Worm (Caenorhabditis elegans): ENCODE results near the gene F56D2.5.
A peak's percentile ranks its signal among the peaks of the same experiment; 100 is the strongest.

F56D2.5 gene

ce11 chrIII:5550844-5551243 is 30.4 kb downstream of the F56D2.5 start (continued):
- TF ChIP-seq ZK185.1 (tag; optimal IDR thresholded peaks at IDR 0.05; ENCODE audit: poor library complexity, severe bottlenecking): peak; percentile 47
- peak; percentile 82 for TF ChIP-seq ama-1 (optimal IDR thresholded peaks at IDR 0.05)
- no peak for TF ChIP-seq ama-1 (GFP tag; optimal IDR thresholded peaks at IDR 0.05)
- no peak for TF ChIP-seq C17E4.6 (GFP tag; IDR thresholded peaks at IDR 0.05)
- no peak for TF ChIP-seq mxl-1 (tag; optimal IDR thresholded peaks at IDR 0.05)
- no peak for TF ChIP-seq K11D2.4 (GFP tag; IDR thresholded peaks at IDR 0.05)
- TF ChIP-seq hlh-26 (GFP tag; conservative IDR thresholded peaks at IDR 0.05): no peak
- TF ChIP-seq tbp1 (GFP tag; optimal IDR thresholded peaks at IDR 0.05): no peak
- no peak for TF ChIP-seq rec-8 (tag; optimal IDR thresholded peaks at IDR 0.05)
- TF ChIP-seq F39B2.1 (GFP tag; IDR thresholded peaks at IDR 0.05): no peak
- no peak for TF ChIP-seq him-1 (tag; optimal IDR thresholded peaks at IDR 0.05)
- no peak for TF ChIP-seq mcd-1 (GFP tag; IDR thresholded peaks at IDR 0.05)
- no peak for TF ChIP-seq zfh-2 (GFP tag; conservative IDR thresholded peaks at IDR 0.05)
- TF ChIP-seq C06A6.2 (GFP tag; conservative IDR thresholded peaks at IDR 0.05): no peak
- TF ChIP-seq egrh-3 (GFP tag; IDR thresholded peaks at IDR 0.05): no peak
- no peak for TF ChIP-seq ceh-27 (GFP tag; optimal IDR thresholded peaks at IDR 0.05)
- TF ChIP-seq lir-1 (GFP tag; conservative IDR thresholded peaks at IDR 0.05): 0 out of 2 replicates have a peak, but pooled peaks have one; percentile 28
- TF ChIP-seq B0336.3 (GFP tag; IDR thresholded peaks at IDR 0.05): peak; percentile 82
- no peak for TF ChIP-seq ceh-91 (GFP tag; IDR thresholded peaks at IDR 0.05)
- no peak for TF ChIP-seq sptf-2 (GFP tag; optimal IDR thresholded peaks at IDR 0.05)
- no peak for TF ChIP-seq snpc-1.1 (tag; optimal IDR thresholded peaks at IDR 0.05; ENCODE audit: insufficient read depth)
- TF ChIP-seq lin-26 (GFP tag; IDR thresholded peaks at IDR 0.05): 0 out of 2 replicates have a peak, but pooled peaks have one; percentile 53
- no peak for TF ChIP-seq hmg-20 (GFP tag; IDR thresholded peaks at IDR 0.05)
- TF ChIP-seq hsf-1 (GFP tag; IDR thresholded peaks at IDR 0.05): no peak
- no peak for TF ChIP-seq rpc-1 (optimal IDR thresholded peaks at IDR 0.05)
- no peak for TF ChIP-seq rpc-1 (tag; optimal IDR thresholded peaks at IDR 0.05)
- no peak for TF ChIP-seq nfya-2 (GFP tag; IDR thresholded peaks at IDR 0.05)
- TF ChIP-seq F49E8.2 (tag; optimal IDR thresholded peaks at IDR 0.05; ENCODE audit: insufficient read depth): no peak
- TF ChIP-seq D2030.7 (GFP tag; IDR thresholded peaks at IDR 0.05): no peak
- TF ChIP-seq die-1 (tag; optimal IDR thresholded peaks at IDR 0.05): no peak
- no peak for TF ChIP-seq ceh-40 (GFP tag; IDR thresholded peaks at IDR 0.05)
- peak; percentile 48 for TF ChIP-seq nhr-90 (tag; optimal IDR thresholded peaks at IDR 0.05)
- no peak for TF ChIP-seq let-607 (tag; optimal IDR thresholded peaks at IDR 0.05)
- TF ChIP-seq repo-1 (tag; optimal IDR thresholded peaks at IDR 0.05): peak; percentile 39
- TF ChIP-seq Y95B8A.8 (GFP tag; IDR thresholded peaks at IDR 0.05): peak; percentile 78; the same call in 1 of the 2 replicates
- no peak for TF ChIP-seq atf-7 (tag; optimal IDR thresholded peaks at IDR 0.05)
- no peak for TF ChIP-seq snpc-3.4 (tag; optimal IDR thresholded peaks at IDR 0.05)
- TF ChIP-seq T07F8.4 (tag; optimal IDR thresholded peaks at IDR 0.05): no peak
- TF ChIP-seq hrde-1 (tag; optimal IDR thresholded peaks at IDR 0.05; ENCODE audit: borderline replicate concordance): no peak
- no peak for TF ChIP-seq dpff-1 (tag; optimal IDR thresholded peaks at IDR 0.05)
- TF ChIP-seq ztf-26 (tag; optimal IDR thresholded peaks at IDR 0.05): no peak
- no peak for TF ChIP-seq tbx-9 (tag; optimal IDR thresholded peaks at IDR 0.05; ENCODE audit: borderline replicate concordance)
- no peak for TF ChIP-seq pbrm-1 (GFP tag; IDR thresholded peaks at IDR 0.05)
- TF ChIP-seq ztf-22 (GFP tag; optimal IDR thresholded peaks at IDR 0.05): no peak
- TF ChIP-seq ekl-4 (GFP tag; IDR thresholded peaks at IDR 0.05): peak; percentile 54; the same call in 1 of the 2 replicates
- no peak for TF ChIP-seq F37B4.10 (GFP tag; IDR thresholded peaks at IDR 0.05)
- no peak for TF ChIP-seq aptf-3 (GFP tag; IDR thresholded peaks at IDR 0.05)
- no peak for TF ChIP-seq sdz-38 (tag; optimal IDR thresholded peaks at IDR 0.05)
- TF ChIP-seq Y56A3A.18 (GFP tag; IDR thresholded peaks at IDR 0.05): 0 out of 2 replicates have a peak, but pooled peaks have one; percentile 33

Measured in whole organism, young adult.